Fruit fly (Drosophila melanogaster) whole organism, embryonic: ENCODE results near the gene Dis3.
A peak's percentile ranks its signal among the peaks of the same experiment; 100 is the strongest.

Experiments used
- Aef1 ChIP-seq: fragments of 200-800 bp; sonication (Bioruptor generic); IDR thresholded peaks from 3 replicates; pipeline ENCODE4 v1.3.6; 2022; ENCODE audit warnings: missing biosample characterization, missing genetic modification characterization
- Asciz ChIP-seq: fragments of 200-800 bp; sonication (Bioruptor generic); optimal IDR thresholded peaks from 2 replicates; lab custom pipeline; 2017; ENCODE audit warnings: missing biosample characterization, mild to moderate bottlenecking, missing genetic modification characterization, missing genetic modification reagents
- Bdp1 ChIP-seq: fragments of 200-800 bp; sonication (Bioruptor generic); optimal IDR thresholded peaks from 3 replicates; lab custom pipeline; 2016; ENCODE audit warnings: missing biosample characterization, missing genetic modification characterization
- Bteb2 ChIP-seq: fragments of 200-800 bp; sonication (Bioruptor generic); optimal IDR thresholded peaks from 2 replicates; lab custom pipeline; 2016; ENCODE audit warnings: missing biosample characterization, missing genetic modification characterization
- CG12236 ChIP-seq: fragments of 200-800 bp; sonication (Bioruptor generic); optimal IDR thresholded peaks from 2 replicates; lab custom pipeline; 2016; ENCODE audit warnings: missing biosample characterization, missing genetic modification characterization
- CG13894 ChIP-seq: fragments of 200-800 bp; sonication (Bioruptor generic); optimal IDR thresholded peaks from 3 replicates; lab custom pipeline; 2018; ENCODE audit warnings: missing biosample characterization, mild to moderate bottlenecking, missing genetic modification characterization, moderate library complexity
- CG15011 ChIP-seq: fragments of 200-800 bp; sonication (Bioruptor generic); optimal IDR thresholded peaks from 3 replicates; lab custom pipeline; 2018; ENCODE audit warnings: missing biosample characterization, mild to moderate bottlenecking, missing genetic modification characterization
- CG15696 ChIP-seq: fragments of 200-800 bp; sonication (Bioruptor generic); optimal IDR thresholded peaks from 2 replicates; lab custom pipeline; 2019; ENCODE audit warnings: missing biosample characterization, mild to moderate bottlenecking, missing genetic modification characterization, moderate library complexity
- CG16863 ChIP-seq: fragments of 200-800 bp; sonication (Bioruptor generic); optimal IDR thresholded peaks from 3 replicates; lab custom pipeline; 2016; ENCODE audit warnings: missing biosample characterization, missing genetic modification characterization
- CG17829 ChIP-seq: fragments of 200-800 bp; optimal IDR thresholded peaks from 2 replicates; lab custom pipeline; 2019; ENCODE audit warnings: missing biosample characterization, mild to moderate bottlenecking, missing genetic modification characterization, moderate library complexity
- CG2129 ChIP-seq: fragments of 200-800 bp; sonication (Bioruptor generic); IDR thresholded peaks from 2 replicates; pipeline ENCODE4 v1.3.6; 2022; ENCODE audit warnings: missing biosample characterization, missing genetic modification characterization; ENCODE audit not compliant: partially characterized antibody
- CG2202 ChIP-seq: fragments of 200-800 bp; sonication (Bioruptor generic); optimal IDR thresholded peaks from 2 replicates; lab custom pipeline; 2018; ENCODE audit warnings: missing biosample characterization, mild to moderate bottlenecking, missing genetic modification characterization
- CG33213 ChIP-seq: fragments of 200-800 bp; sonication (Bioruptor generic); optimal IDR thresholded peaks from 3 replicates; lab custom pipeline; 2016; ENCODE audit warnings: missing biosample characterization, missing genetic modification characterization
- CG34224 ChIP-seq: fragments of 200-800 bp; sonication (Bioruptor generic); IDR thresholded peaks from 3 replicates; pipeline ENCODE4 v1.3.6; 2022; ENCODE audit warnings: missing biosample characterization, missing genetic modification characterization; ENCODE audit not compliant: partially characterized antibody
- CG34376 ChIP-seq: fragments of 200-800 bp; sonication (Bioruptor generic); optimal IDR thresholded peaks from 2 replicates; lab custom pipeline; 2018; ENCODE audit warnings: missing biosample characterization, mild to moderate bottlenecking, missing genetic modification characterization
- CG3726 ChIP-seq: fragments of 200-800 bp; sonication (Bioruptor generic); IDR thresholded peaks from 3 replicates; pipeline ENCODE4, ENCODE4 v1.3.6; 2022; ENCODE audit warnings: missing biosample characterization, missing genetic modification characterization
- CG3995 ChIP-seq: fragments of 200-800 bp; sonication (Bioruptor generic); optimal IDR thresholded peaks from 3 replicates; lab custom pipeline; 2016; ENCODE audit warnings: missing biosample characterization, missing genetic modification characterization
- CG4360 ChIP-seq: fragments of 200-800 bp; sonication (Bioruptor generic); IDR thresholded peaks from 2 replicates; pipeline ENCODE4 v1.3.6; 2022; ENCODE audit warnings: missing biosample characterization, missing genetic modification characterization
- CG4424 ChIP-seq: fragments of 200-800 bp; sonication (Bioruptor generic); optimal IDR thresholded peaks from 3 replicates; lab custom pipeline; 2016; ENCODE audit warnings: missing biosample characterization, missing genetic modification characterization
- CG6813 ChIP-seq: fragments of 200-800 bp; sonication (Bioruptor generic); optimal IDR thresholded peaks from 2 replicates; lab custom pipeline; 2017; ENCODE audit warnings: missing biosample characterization, missing genetic modification characterization, mild to moderate bottlenecking, moderate library complexity, missing genetic modification reagents
- CG9609 ChIP-seq: fragments of 200-800 bp; sonication (Bioruptor generic); optimal IDR thresholded peaks from 3 replicates; lab custom pipeline; 2016; ENCODE audit warnings: missing biosample characterization, missing genetic modification characterization
- CG9797 ChIP-seq: fragments of 200-800 bp; sonication (Bioruptor generic); optimal IDR thresholded peaks from 3 replicates; lab custom pipeline; 2018; ENCODE audit warnings: missing biosample characterization, mild to moderate bottlenecking, missing genetic modification characterization
- CHES-1-like ChIP-seq: fragments of 200-800 bp; sonication (Bioruptor generic); optimal IDR thresholded peaks from 2 replicates; lab custom pipeline; 2016; ENCODE audit warnings: missing biosample characterization, missing genetic modification characterization
- D19B ChIP-seq: fragments of 200-800 bp; sonication (Bioruptor generic); optimal IDR thresholded peaks from 2 replicates; lab custom pipeline; 2017; ENCODE audit warnings: missing biosample characterization, mild to moderate bottlenecking, missing genetic modification characterization
- Dp ChIP-seq: fragments of 200-800 bp; sonication (Bioruptor generic); optimal IDR thresholded peaks from 2 replicates; lab custom pipeline; 2018; ENCODE audit warnings: missing biosample characterization, mild to moderate bottlenecking, missing genetic modification characterization, moderate library complexity
- Hmx ChIP-seq: fragments of 200-800 bp; sonication (Bioruptor generic); optimal IDR thresholded peaks from 2 replicates; lab custom pipeline; 2016; ENCODE audit warnings: missing biosample characterization, missing genetic modification characterization
- MBD-R2 ChIP-seq: fragments of 200-800 bp; sonication (Bioruptor generic); IDR thresholded peaks from 2 replicates; pipeline ENCODE4 v1.3.6; 2022; ENCODE audit warnings: missing biosample characterization, missing genetic modification characterization
- Mrtf ChIP-seq: fragments of 200-800 bp; sonication (Bioruptor generic); IDR thresholded peaks from 3 replicates; pipeline ENCODE4 v1.3.6; 2022; ENCODE audit warnings: missing biosample characterization, missing genetic modification characterization
- Opbp ChIP-seq: fragments of 200-800 bp; sonication (Bioruptor generic); IDR thresholded peaks from 3 replicates; pipeline ENCODE4 v1.3.6; 2022; ENCODE audit warnings: missing biosample characterization, missing genetic modification characterization; ENCODE audit not compliant: partially characterized antibody
- Sin3A ChIP-seq: fragments of >200 bp; optimal IDR thresholded peaks from 2 replicates; lab custom pipeline; 2018
- YL-1 ChIP-seq: fragments of 200-800 bp; sonication (Bioruptor generic); optimal IDR thresholded peaks from 3 replicates; lab custom pipeline; 2017; ENCODE audit warnings: missing biosample characterization, mild to moderate bottlenecking, missing genetic modification characterization
- ato ChIP-seq: fragments of 200-800 bp; sonication (Bioruptor generic); IDR thresholded peaks from 2 replicates; pipeline ENCODE4 v1.3.6; 2022; ENCODE audit warnings: missing biosample characterization, missing genetic modification characterization; ENCODE audit not compliant: partially characterized antibody
- bbx ChIP-seq: fragments of 200-800 bp; sonication (Bioruptor generic); IDR thresholded peaks from 2 replicates; pipeline ENCODE4 v1.3.6; 2022; ENCODE audit warnings: missing biosample characterization, missing genetic modification characterization; ENCODE audit not compliant: partially characterized antibody
- dimm ChIP-seq: fragments of 200-800 bp; sonication (Bioruptor generic); IDR thresholded peaks from 2 replicates; pipeline ENCODE4 v1.3.6; 2022; ENCODE audit warnings: missing biosample characterization, missing genetic modification characterization
- disco-r ChIP-seq: fragments of 200-800 bp; sonication (Bioruptor generic); optimal IDR thresholded peaks from 2 replicates; lab custom pipeline; 2016; ENCODE audit warnings: missing biosample characterization, missing genetic modification characterization
- dysf ChIP-seq: fragments of 200-800 bp; sonication (Bioruptor generic); IDR thresholded peaks from 3 replicates; pipeline ENCODE4 v1.3.6; 2022; ENCODE audit warnings: missing biosample characterization, missing genetic modification characterization
- en ChIP-seq: fragments of 200-800 bp; sonication (Bioruptor generic); optimal IDR thresholded peaks from 2 replicates; lab custom pipeline; 2016; ENCODE audit warnings: missing biosample characterization, missing genetic modification characterization
- gcm ChIP-seq: fragments of 200-800 bp; sonication (Bioruptor generic); optimal IDR thresholded peaks from 2 replicates; lab custom pipeline; 2019; ENCODE audit warnings: missing biosample characterization, mild to moderate bottlenecking, missing genetic modification characterization, moderate library complexity
- gfzf ChIP-seq: fragments of 200-800 bp; sonication (Bioruptor generic); optimal IDR thresholded peaks from 2 replicates; lab custom pipeline; 2016; ENCODE audit warnings: missing biosample characterization, mild to moderate bottlenecking, missing genetic modification characterization, moderate library complexity
- grau ChIP-seq: fragments of 200-800 bp; optimal IDR thresholded peaks from 3 replicates; lab custom pipeline; 2019; ENCODE audit warnings: missing biosample characterization, mild to moderate bottlenecking, missing genetic modification characterization, moderate library complexity
- hb ChIP-seq: fragments of 200-800 bp; sonication (Bioruptor generic); IDR thresholded peaks from 3 replicates; pipeline ENCODE4 v1.3.6; 2022; ENCODE audit warnings: missing biosample characterization, missing genetic modification characterization; ENCODE audit not compliant: partially characterized antibody
- lilli ChIP-seq: fragments of 200-800 bp; sonication (Bioruptor generic); optimal IDR thresholded peaks from 3 replicates; lab custom pipeline; 2016; ENCODE audit warnings: missing biosample characterization, missing genetic modification characterization
- maf-S ChIP-seq: fragments of 200-800 bp; sonication (Bioruptor generic); optimal IDR thresholded peaks from 2 replicates; lab custom pipeline; 2016; ENCODE audit warnings: missing biosample characterization, missing genetic modification characterization
- peb ChIP-seq: fragments of 200-800 bp; sonication (Bioruptor generic); IDR thresholded peaks from 2 replicates; pipeline ENCODE4 v1.3.6; 2022; ENCODE audit warnings: missing biosample characterization, missing genetic modification characterization
- pum ChIP-seq: fragments of 200-800 bp; sonication (Bioruptor generic); optimal IDR thresholded peaks from 2 replicates; lab custom pipeline; 2016; ENCODE audit warnings: missing biosample characterization, missing genetic modification characterization
- scrt ChIP-seq: fragments of 200-800 bp; sonication (Bioruptor generic); optimal IDR thresholded peaks from 2 replicates; lab custom pipeline; 2018; ENCODE audit warnings: missing biosample characterization, mild to moderate bottlenecking, missing genetic modification characterization, moderate library complexity
- sob ChIP-seq: fragments of 200-800 bp; sonication (Bioruptor generic); IDR thresholded peaks from 2 replicates; pipeline ENCODE4 v1.3.6; 2022; ENCODE audit warnings: missing biosample characterization, missing genetic modification characterization
- stwl ChIP-seq: fragments of 200-800 bp; sonication (Bioruptor generic); optimal IDR thresholded peaks from 3 replicates; lab custom pipeline; 2018; ENCODE audit warnings: missing biosample characterization, mild to moderate bottlenecking, missing genetic modification characterization, moderate library complexity
- trem ChIP-seq: fragments of 200-800 bp; optimal IDR thresholded peaks from 3 replicates; lab custom pipeline; 2019; ENCODE audit warnings: missing biosample characterization, mild to moderate bottlenecking, missing genetic modification characterization, moderate library complexity
- tup ChIP-seq: fragments of 200-800 bp; sonication (Bioruptor generic); optimal IDR thresholded peaks from 2 replicates; lab custom pipeline; 2016; ENCODE audit warnings: missing biosample characterization, mild to moderate bottlenecking, missing genetic modification characterization, moderate library complexity
- vvl ChIP-seq: fragments of 200-800 bp; sonication (Bioruptor generic); IDR thresholded peaks from 2 replicates; pipeline ENCODE4 v1.3.6; 2022; ENCODE audit warnings: missing biosample characterization, missing genetic modification characterization
- zen ChIP-seq: fragments of 200-800 bp; sonication (Bioruptor generic); optimal IDR thresholded peaks from 3 replicates; lab custom pipeline; 2018; ENCODE audit warnings: missing biosample characterization, mild to moderate bottlenecking, missing genetic modification characterization, moderate library complexity

Gene Dis3

dm6 chr3R:24357698-24358097, 24.5 kb downstream of the Dis3 start, which contains the start of gene Golgin84 (continued):
- TF ChIP-seq MBD-R2 (GFP tag; lab: Robert Waterston, UW) (peak; percentile 47), peb (no peak), trem (tag; lab: Kevin White, UChicago) (peak; percentile 10), Dp (GFP tag; lab: Kevin White, UChicago) (peak; percentile 21), sob (no peak), en (no peak), CG17829 (tag; lab: Kevin White, UChicago) (no peak), CG6813 (GFP tag; lab: Kevin White, UChicago) (no peak), D19B (no peak), CG4424 (GFP tag; lab: Kevin White, UChicago) (no peak), CG3995 (peak; percentile 24), ato (GFP tag; lab: Robert Waterston, UW) (peak; percentile 22; the same call in 1 of the 2 replicates), pum (GFP tag; lab: Kevin White, UChicago) (no peak), scrt (GFP tag; lab: Kevin White, UChicago) (no peak), CG9609 (no peak), tup (GFP tag; lab: Kevin White, UChicago) (no peak), YL-1 (peak; percentile 26), CG9797 (GFP tag; lab: Kevin White, UChicago) (peak; percentile 62), CG15011 (GFP tag; lab: Kevin White, UChicago) (no peak), disco-r (GFP tag; lab: Kevin White, UChicago) (no peak), gcm (GFP tag; lab: Kevin White, UChicago) (no peak), gfzf (GFP tag; lab: Kevin White, UChicago) (peak; percentile 71), maf-S (no peak), CG15696 (tag; lab: Kevin White, UChicago) (no peak), Aef1 (no peak), hb (no peak), lilli (GFP tag; lab: Kevin White, UChicago) (no peak), vvl (GFP tag; lab: Robert Waterston, UW) (no peak), stwl (tag; lab: Kevin White, UChicago) (peak; percentile 40), Bteb2 (GFP tag; lab: Kevin White, UChicago) (no peak), CG3726 (GFP tag; lab: Robert Waterston, UW) (0 out of 3 replicates have a peak, but pooled peaks have one; percentile 28), dimm (no peak), Bdp1 (GFP tag; lab: Kevin White, UChicago) (no peak)

dm6 chr3R:24359957-24360356, 26.7 kb downstream of the Dis3 start, which contains the start of gene CG18528:
TSS of gene CG18528 (minus strand) at chr3R:24360144.
- peak; percentile 3 for TF ChIP-seq CG12236
- TF ChIP-seq grau (tag; lab: Kevin White, UChicago), result no peak
- TF ChIP-seq CHES-1-like (GFP tag; lab: Kevin White, UChicago), result peak; percentile 39
- peak; percentile 29 for TF ChIP-seq Sin3A
- peak; percentile 82 for TF ChIP-seq CG9797 (GFP tag; lab: Kevin White, UChicago)
- no peak for TF ChIP-seq CG13894 (tag; lab: Kevin White, UChicago)
- 0 out of 3 replicates have a peak, but pooled peaks have one; percentile 6 for TF ChIP-seq dysf
- 0 out of 2 replicates have a peak, but pooled peaks have one; percentile 39 for TF ChIP-seq bbx (GFP tag; lab: Robert Waterston, UW)
- TF ChIP-seq peb, result no peak
- TF ChIP-seq Asciz (GFP tag; lab: Kevin White, UChicago), result no peak
- TF ChIP-seq CG2202, result no peak
- no peak for TF ChIP-seq CG2129
- TF ChIP-seq Mrtf (GFP tag; lab: Robert Waterston, UW), result no peak
- TF ChIP-seq CG16863 (GFP tag; lab: Kevin White, UChicago), result no peak
- no peak for TF ChIP-seq Hmx
- peak; percentile 12; the same call in 1 of the 2 replicates for TF ChIP-seq CG4360 (GFP tag; lab: Robert Waterston, UW)
- TF ChIP-seq CG34376, result no peak
- no peak for TF ChIP-seq CG34224
- peak; percentile 34; the same call in 1 of the 3 replicates for TF ChIP-seq Opbp
- TF ChIP-seq CG33213, result peak; percentile 66
- peak; percentile 71 for TF ChIP-seq zen
